Fruit fly (Drosophila melanogaster) whole organism, pupa: ENCODE results near the gene Mhcl.

ENCODE experiments used
- CG10348 ChIP-seq: fragments of 200-800 bp; sonication (Bioruptor generic); IDR thresholded peaks from 2 replicates; pipeline ENCODE4 v1.3.6; 2022; ENCODE audit warnings: missing biosample characterization, missing genetic modification characterization
- CG13204 ChIP-seq: fragments of 200-800 bp; sonication (Bioruptor generic); optimal IDR thresholded peaks from 2 replicates; lab custom pipeline; 2018; ENCODE audit warnings: missing biosample characterization, mild to moderate bottlenecking, missing genetic modification characterization, moderate library complexity
- CG14655 ChIP-seq: fragments of 200-800 bp; sonication (Bioruptor generic); optimal IDR thresholded peaks from 3 replicates; lab custom pipeline; 2017; ENCODE audit warnings: mild to moderate bottlenecking, missing biosample characterization, missing genetic modification reagents, missing genetic modification characterization
- CG15710 ChIP-seq: fragments of 200-800 bp; sonication (Bioruptor generic); optimal IDR thresholded peaks from 2 replicates; lab custom pipeline; 2018; ENCODE audit warnings: missing biosample characterization, mild to moderate bottlenecking, missing genetic modification characterization, moderate library complexity
- CG17806 ChIP-seq: fragments of 200-800 bp; sonication (Bioruptor generic); optimal IDR thresholded peaks from 2 replicates; lab custom pipeline; 2018; ENCODE audit warnings: missing biosample characterization, mild to moderate bottlenecking, missing genetic modification characterization, moderate library complexity
- CG34367 ChIP-seq: fragments of 200-800 bp; sonication (Bioruptor generic); optimal IDR thresholded peaks from 2 replicates; lab custom pipeline; 2018; ENCODE audit warnings: missing biosample characterization, mild to moderate bottlenecking, missing genetic modification characterization
- CG4496 ChIP-seq: fragments of 200-800 bp; sonication (Bioruptor generic); IDR thresholded peaks from 3 replicates; pipeline ENCODE4 v1.3.6; 2022; ENCODE audit warnings: missing biosample characterization, missing genetic modification characterization
- CG8301 ChIP-seq: fragments of 200-800 bp; sonication (Bioruptor generic); optimal IDR thresholded peaks from 2 replicates; lab custom pipeline; 2018; ENCODE audit warnings: missing biosample characterization, mild to moderate bottlenecking, missing genetic modification characterization
- CG9948 ChIP-seq: fragments of 200-800 bp; sonication (Bioruptor generic); optimal IDR thresholded peaks from 2 replicates; lab custom pipeline; 2018; ENCODE audit warnings: missing biosample characterization, mild to moderate bottlenecking, missing genetic modification characterization, moderate library complexity
- Pif1A ChIP-seq: fragments of 200-800 bp; sonication (Bioruptor generic); optimal IDR thresholded peaks from 3 replicates; lab custom pipeline; 2016; ENCODE audit warnings: missing biosample characterization, missing genetic modification characterization
- Pif1B ChIP-seq: fragments of 200-800 bp; sonication (Bioruptor generic); optimal IDR thresholded peaks from 3 replicates; lab custom pipeline; 2016; ENCODE audit warnings: missing biosample characterization, missing genetic modification characterization
- Snoo ChIP-seq: fragments of 200-800 bp; sonication (Bioruptor generic); optimal IDR thresholded peaks from 3 replicates; lab custom pipeline; 2017; ENCODE audit warnings: missing biosample characterization, mild to moderate bottlenecking, missing genetic modification characterization, inconsistent platforms
- fd96Ca ChIP-seq: fragments of 200-800 bp; sonication (Bioruptor generic); IDR thresholded peaks from 3 replicates; pipeline ENCODE4 v1.3.6; 2022; ENCODE audit warnings: missing biosample characterization, missing genetic modification characterization
- gl ChIP-seq: fragments of 200-800 bp; sonication (Bioruptor generic); optimal IDR thresholded peaks from 2 replicates; lab custom pipeline; 2018; ENCODE audit warnings: missing biosample characterization, mild to moderate bottlenecking, missing genetic modification characterization

DNA sequence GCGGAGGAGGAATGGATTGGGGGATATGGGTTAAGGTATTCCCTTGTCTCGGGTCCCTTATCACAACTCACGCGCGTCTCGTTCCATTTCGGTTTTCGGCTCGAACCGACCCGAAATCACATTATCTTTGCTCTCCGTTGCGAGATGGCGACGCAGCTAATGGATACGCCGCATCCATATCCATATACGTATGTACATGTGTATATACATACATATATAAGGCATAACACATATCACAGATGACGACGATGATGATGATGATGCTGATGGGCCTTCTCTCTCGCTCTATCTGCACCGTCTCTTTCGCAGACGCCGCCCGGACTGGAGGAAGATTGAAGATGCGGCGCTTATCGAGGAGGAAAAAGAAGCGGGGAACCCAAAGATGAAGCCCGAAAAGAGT is 76.6 kb downstream of the Mhcl start:
- TF ChIP-seq CG13204 (no peak), CG15710 (no peak), Pif1B (GFP tag; lab: Kevin White, UChicago) (no peak), CG4496 (GFP tag; lab: Robert Waterston, UW) (no peak), CG8301 (tag; lab: Kevin White, UChicago) (no peak), fd96Ca (GFP tag; lab: Robert Waterston, UW) (no peak), CG17806 (tag; lab: Kevin White, UChicago) (no peak), Pif1A (GFP tag; lab: Kevin White, UChicago) (no peak), CG10348 (no peak), Snoo (tag; lab: Kevin White, UChicago) (no peak), CG9948 (tag; lab: Kevin White, UChicago) (no peak), CG14655 (GFP tag; lab: Kevin White, UChicago) (no peak), gl (tag; lab: Kevin White, UChicago) (no peak), CG34367 (tag; lab: Kevin White, UChicago) (no peak)
